Worm (Caenorhabditis elegans) whole organism, mixed stage, embryonic: ENCODE data around the gene srh-59.

Experiments used
- bed-3 ChIP-seq: fragments of 200-800 bp; sonication (Bioruptor generic); optimal IDR thresholded peaks from 3 replicates; lab custom pipeline; 2018; ENCODE audit warnings: mild to moderate bottlenecking, missing genetic modification characterization, moderate library complexity, missing compliant biosample characterization
- blmp-1 ChIP-seq: fragments of 150-350 bp; optimal IDR thresholded peaks from 2 replicates; lab custom pipeline; 2014; ENCODE audit warnings: missing biosample characterization, missing genetic modification characterization
- elt-3 ChIP-seq: fragments of 150-350 bp; optimal IDR thresholded peaks from 2 replicates; lab custom pipeline; 2014; ENCODE audit warnings: missing biosample characterization, missing genetic modification characterization
- nhr-2 ChIP-seq: fragments of 150-350 bp; optimal IDR thresholded peaks from 2 replicates; lab custom pipeline; 2014; ENCODE audit warnings: missing biosample characterization, missing genetic modification characterization
- unc-62 ChIP-seq: fragments of 150-350 bp; optimal IDR thresholded peaks from 2 replicates; lab custom pipeline; 2014; ENCODE audit warnings: missing biosample characterization, missing genetic modification reagents, missing genetic modification characterization

ce11 chrII:3540151-3540550 is 41.7 kb upstream of the srh-59 start:
- no peak for TF ChIP-seq elt-3 (tag; lab: Kevin White, UChicago)
- TF ChIP-seq blmp-1 (tag; lab: Kevin White, UChicago): no peak
- TF ChIP-seq unc-62 (GFP tag; lab: Kevin White, UChicago): no peak
- no peak for TF ChIP-seq nhr-2 (tag; lab: Kevin White, UChicago)
- no peak for TF ChIP-seq bed-3 (GFP tag; lab: Kevin White, UChicago)
